Fruit fly (Drosophila melanogaster): ENCODE measurements around the gene CG31809.

DNA sequence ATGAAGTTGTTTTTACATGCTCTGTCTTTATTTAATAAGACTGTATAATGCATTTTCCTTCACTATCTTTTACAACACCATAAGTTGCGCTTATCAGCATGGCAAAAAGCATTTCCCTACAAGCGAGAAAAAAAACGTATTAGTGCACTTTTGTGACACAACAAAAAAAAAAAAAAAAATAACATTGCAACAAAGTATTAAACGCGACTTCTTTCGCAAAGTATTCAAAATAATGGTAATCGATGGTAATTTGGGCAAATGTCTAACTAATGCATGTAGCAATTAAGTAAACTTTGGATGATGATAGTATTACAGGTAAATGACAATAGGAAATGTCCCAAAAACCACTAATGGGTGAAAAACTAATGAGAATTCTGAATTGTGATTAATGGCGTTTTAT lies 10.6 kb downstream of the CG31809 start:
- TF ChIP-seq usp (GFP tag; optimal IDR thresholded peaks at IDR 0.05) = no peak
- TF ChIP-seq CG8478 (optimal IDR thresholded peaks at IDR 0.05) = no peak
- TF ChIP-seq EcR (GFP tag; optimal IDR thresholded peaks at IDR 0.05) = no peak
- TF ChIP-seq psq (optimal IDR thresholded peaks at IDR 0.05) = no peak

Data from whole organism.